Worm (Caenorhabditis elegans): Measurements from ENCODE around the gene srbc-68.

- TF ChIP-seq tab-1 (GFP tag; IDR thresholded peaks at IDR 0.05), result no peak
- TF ChIP-seq klf-2 (GFP tag; conservative IDR thresholded peaks at IDR 0.05), result no peak
- TF ChIP-seq ztf-23 (GFP tag; IDR thresholded peaks at IDR 0.05), result no peak
- TF ChIP-seq ref-1 (GFP tag; conservative IDR thresholded peaks at IDR 0.05), result no peak
- TF ChIP-seq flt-1 (GFP tag; IDR thresholded peaks at IDR 0.05), result no peak
- no peak for TF ChIP-seq med-1 (GFP tag; optimal IDR thresholded peaks at IDR 0.05; ENCODE audit: insufficient read depth)
- TF ChIP-seq ztf-29 (GFP tag; IDR thresholded peaks at IDR 0.05), result no peak
- no peak for TF ChIP-seq T22C8.4 (GFP tag; IDR thresholded peaks at IDR 0.05)
- TF ChIP-seq cog-1 (tag; optimal IDR thresholded peaks at IDR 0.05), result no peak
Observed at ce11 chrV:3579248-3579647, 32.8 kb upstream of the srbc-68 start.

Data from whole organism, midembryonic.